Worm (Caenorhabditis elegans): ENCODE results near the gene spd-3.

DNA sequence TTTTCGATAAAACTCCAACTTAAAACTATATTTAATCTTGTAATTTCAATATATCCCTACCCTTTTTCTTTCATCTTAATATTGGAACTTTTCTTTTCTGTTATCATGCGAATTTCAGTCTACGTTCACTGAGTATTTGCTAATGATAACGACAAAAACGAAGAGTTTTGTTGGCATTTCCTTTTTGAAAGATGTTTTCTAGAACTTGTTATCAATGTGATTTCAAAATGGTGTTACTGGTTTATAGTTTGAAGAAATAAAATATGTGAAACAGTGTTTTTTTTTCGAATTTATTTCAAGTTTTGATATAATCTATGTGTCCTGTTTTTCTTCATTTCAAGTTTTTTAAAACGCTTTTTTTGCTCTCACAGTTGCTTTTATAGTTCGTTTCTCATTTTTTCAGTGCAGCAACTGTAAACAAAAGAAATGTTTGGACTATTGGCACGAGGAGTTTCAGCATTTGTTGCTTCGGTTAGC lies 7.9 kb downstream of the spd-3 start, which contains the start of gene anat-1:
- no peak for TF ChIP-seq ztf-23 (GFP tag; IDR thresholded peaks at IDR 0.05)
- TF ChIP-seq ztf-29 (GFP tag; IDR thresholded peaks at IDR 0.05) = no peak
- TF ChIP-seq tab-1 (GFP tag; IDR thresholded peaks at IDR 0.05) = no peak
- no peak for TF ChIP-seq T22C8.4 (GFP tag; IDR thresholded peaks at IDR 0.05)
- no peak for TF ChIP-seq klf-2 (GFP tag; conservative IDR thresholded peaks at IDR 0.05)
- no peak for TF ChIP-seq flt-1 (GFP tag; IDR thresholded peaks at IDR 0.05)
